Worm (Caenorhabditis elegans) whole organism, mixed stage, embryonic: Measurements from ENCODE around the gene fbxb-2.

Source experiments
- blmp-1 ChIP-seq: fragments of 150-350 bp; optimal IDR thresholded peaks from 2 replicates; lab custom pipeline; 2014; ENCODE audit warnings: missing biosample characterization, missing genetic modification characterization
- elt-3 ChIP-seq: fragments of 150-350 bp; optimal IDR thresholded peaks from 2 replicates; lab custom pipeline; 2014; ENCODE audit warnings: missing biosample characterization, missing genetic modification characterization
- nhr-12 ChIP-seq: fragments of 150-350 bp; optimal IDR thresholded peaks from 2 replicates; lab custom pipeline; 2014; ENCODE audit warnings: missing biosample characterization, missing genetic modification characterization
- nhr-2 ChIP-seq: fragments of 150-350 bp; optimal IDR thresholded peaks from 2 replicates; lab custom pipeline; 2014; ENCODE audit warnings: missing biosample characterization, missing genetic modification characterization
- pha-4 ChIP-seq: fragments of 150-350 bp; optimal IDR thresholded peaks from 2 replicates; lab custom pipeline; 2018; ENCODE audit warnings: missing biosample characterization, missing genetic modification reagents, missing genetic modification characterization
- snpc-4 ChIP-seq: fragments of 150-350 bp; optimal IDR thresholded peaks from 2 replicates; lab custom pipeline; 2014; ENCODE audit warnings: missing biosample characterization, missing genetic modification characterization
- unc-39 ChIP-seq: fragments of 150-350 bp; optimal IDR thresholded peaks from 2 replicates; lab custom pipeline; 2014; ENCODE audit warnings: missing biosample characterization, missing genetic modification characterization
- unc-62 ChIP-seq: fragments of 150-350 bp; optimal IDR thresholded peaks from 2 replicates; lab custom pipeline; 2014; ENCODE audit warnings: missing biosample characterization, missing genetic modification reagents, missing genetic modification characterization
- ztf-11 ChIP-seq: fragments of 150-350 bp; optimal IDR thresholded peaks from 2 replicates; lab custom pipeline; 2014; ENCODE audit warnings: missing biosample characterization, missing genetic modification characterization

ce11 chrV:19260686-19261085 lies 23.6 kb upstream of the fbxb-2 start:
- no peak for TF ChIP-seq unc-62 (GFP tag; lab: Kevin White, UChicago)
- no peak for TF ChIP-seq nhr-12 (tag; lab: Kevin White, UChicago)
- TF ChIP-seq blmp-1 (tag; lab: Kevin White, UChicago): no peak
- no peak for TF ChIP-seq snpc-4 (tag; lab: Kevin White, UChicago)
- TF ChIP-seq ztf-11: no peak
- TF ChIP-seq unc-39 (tag; lab: Kevin White, UChicago): no peak
- TF ChIP-seq elt-3 (tag; lab: Kevin White, UChicago): no peak
- no peak for TF ChIP-seq nhr-2 (tag; lab: Kevin White, UChicago)
- TF ChIP-seq pha-4 (tag; lab: Kevin White, UChicago): no peak
